Worm (Caenorhabditis elegans) whole organism, L4 larva: ENCODE measurements around the gene sod-4.

Experiments used
- F26F4.8 ChIP-seq: fragments of 200-800 bp; sonication (Bioruptor generic); conservative IDR thresholded peaks from 2 replicates; pipeline ENCODE4 v1.3.6; 2022; ENCODE audit warnings: missing genetic modification characterization, missing compliant biosample characterization
- F37D6.2 ChIP-seq: sonication (generic microtip); optimal IDR thresholded peaks from 2 replicates; lab custom pipeline; 2016; ENCODE audit warnings: mild to moderate bottlenecking, missing genetic modification characterization, missing compliant biosample characterization
- F44E2.7 ChIP-seq: fragments of 200-800 bp; sonication (Bioruptor generic); IDR thresholded peaks from 2 replicates; pipeline ENCODE4 v2.1.2; 2022; ENCODE audit warnings: missing genetic modification characterization, missing compliant biosample characterization
- F49E8.2 ChIP-seq: sonication (generic microtip); optimal IDR thresholded peaks from 2 replicates; lab custom pipeline; 2016; ENCODE audit warnings: missing compliant biosample characterization, mild to moderate bottlenecking, missing genetic modification characterization, borderline replicate concordance
- R02D3.7 ChIP-seq: fragments of 150-350 bp; sonication (generic microtip); optimal IDR thresholded peaks from 3 replicates; lab custom pipeline; 2014; ENCODE audit warnings: missing biosample characterization, missing genetic modification characterization
- T20F7.1 ChIP-seq: fragments of 200-800 bp; sonication (Bioruptor generic); optimal IDR thresholded peaks from 2 replicates; lab custom pipeline; 2018; ENCODE audit warnings: mild to moderate bottlenecking, missing genetic modification characterization, missing compliant biosample characterization
- Y5F2A.4 ChIP-seq: fragments of 200-800 bp; sonication (Bioruptor generic); optimal IDR thresholded peaks from 2 replicates; lab custom pipeline; 2018; ENCODE audit warnings: mild to moderate bottlenecking, missing genetic modification characterization, missing compliant biosample characterization
- ZK546.5 ChIP-seq, 2 experiments: sonication (generic microtip); optimal IDR thresholded peaks; 2 replicates each; lab custom pipeline; 2017; ENCODE audit warnings: missing biosample characterization in 2 of 2, missing genetic modification characterization in 2 of 2
- aha-1 ChIP-seq: fragments of 150-350 bp; peaks from one replicate; lab custom pipeline; 2014; ENCODE audit warnings: missing biosample characterization, missing genetic modification characterization
- ama-1 ChIP-seq: fragments of 150-350 bp; optimal IDR thresholded peaks from 2 replicates; lab custom pipeline; 2014; ENCODE audit warnings: inconsistent platforms, mixed read lengths
- ceh-28 ChIP-seq: fragments of 150-350 bp; optimal IDR thresholded peaks from 2 replicates; lab custom pipeline; 2014; ENCODE audit warnings: missing biosample characterization, missing genetic modification reagents, missing genetic modification characterization
- ceh-44 ChIP-seq: fragments of 200-800 bp; sonication (Bioruptor generic); IDR thresholded peaks from 2 replicates; pipeline ENCODE4 v1.3.6; 2022; ENCODE audit warnings: missing genetic modification reagents, missing genetic modification characterization, missing compliant biosample characterization
- ceh-82 ChIP-seq: sonication (generic microtip); optimal IDR thresholded peaks from 2 replicates; lab custom pipeline; 2017; ENCODE audit warnings: missing biosample characterization, missing genetic modification characterization
- cey-2 ChIP-seq: sonication (generic microtip); optimal IDR thresholded peaks from 3 replicates; lab custom pipeline; 2017; ENCODE audit warnings: missing genetic modification characterization, mild to moderate bottlenecking, missing compliant biosample characterization, antibody characterized with exemption, borderline replicate concordance; ENCODE audit not compliant: insufficient read depth
- daf-16 ChIP-seq, 3 experiments: sonication (generic microtip); optimal IDR thresholded peaks; 2 replicates each; lab custom pipeline; 2016 to 2017; ENCODE audit warnings: missing genetic modification characterization in 3 of 3, missing genetic modification reagents in 3 of 3, mild to moderate bottlenecking in 2 of 3, missing compliant biosample characterization in 2 of 3, missing biosample characterization in 1 of 3, moderate library complexity in 1 of 3
- daf-8 ChIP-seq: fragments of 200-800 bp; sonication (Bioruptor generic); IDR thresholded peaks from 2 replicates; pipeline ENCODE4 v1.3.6; 2022; ENCODE audit warnings: missing genetic modification characterization, missing compliant biosample characterization
- dmd-6 ChIP-seq: fragments of 200-800 bp; sonication (Bioruptor generic); IDR thresholded peaks from 2 replicates; pipeline ENCODE4 v1.3.6; 2022; ENCODE audit warnings: missing genetic modification reagents, missing genetic modification characterization, missing compliant biosample characterization
- dmd-8 ChIP-seq: fragments of 200-800 bp; sonication (Bioruptor generic); IDR thresholded peaks from 2 replicates; pipeline ENCODE4 v1.3.6; 2022; ENCODE audit warnings: missing genetic modification characterization, missing compliant biosample characterization
- duxl-1 ChIP-seq: sonication (generic microtip); optimal IDR thresholded peaks from 2 replicates; lab custom pipeline; 2016; ENCODE audit warnings: mild to moderate bottlenecking, missing genetic modification characterization, moderate library complexity, missing compliant biosample characterization; ENCODE audit not compliant: poor library complexity
- dve-1 ChIP-seq: sonication (generic microtip); optimal IDR thresholded peaks from 2 replicates; lab custom pipeline; 2017; ENCODE audit warnings: antibody characterized with exemption, mild to moderate bottlenecking, missing genetic modification characterization, missing compliant biosample characterization; ENCODE audit not compliant: insufficient read depth
- egl-27 ChIP-seq: sonication (generic microtip); optimal IDR thresholded peaks from 3 replicates; lab custom pipeline; 2017; ENCODE audit warnings: missing biosample characterization, missing genetic modification reagents, missing genetic modification characterization
- fkh-10 ChIP-seq: fragments of 150-350 bp; optimal IDR thresholded peaks from 2 replicates; lab custom pipeline; 2014; ENCODE audit warnings: missing biosample characterization, missing genetic modification reagents, missing genetic modification characterization
- gei-8 ChIP-seq: fragments of 200-800 bp; sonication (Bioruptor generic); optimal IDR thresholded peaks from 2 replicates; lab custom pipeline; 2018; ENCODE audit warnings: mild to moderate bottlenecking, missing genetic modification characterization, missing compliant biosample characterization
- hif-1 ChIP-seq, 2 experiments: sonication (generic microtip); optimal IDR thresholded peaks; 2 replicates each; lab custom pipeline; 2016 to 2017; ENCODE audit warnings: missing compliant biosample characterization in 2 of 2, missing genetic modification characterization in 2 of 2, missing genetic modification reagents in 2 of 2, missing genotype in 2 of 2, mild to moderate bottlenecking in 1 of 2
- jun-1 ChIP-seq: fragments of 150-350 bp; optimal IDR thresholded peaks from 2 replicates; lab custom pipeline; 2014; ENCODE audit warnings: missing biosample characterization, missing genetic modification reagents, missing genetic modification characterization
- lin-1 ChIP-seq: fragments of 200-800 bp; sonication (Bioruptor generic); IDR thresholded peaks from 2 replicates; pipeline ENCODE4 v1.3.6; 2022; ENCODE audit warnings: missing genetic modification reagents, missing genetic modification characterization, missing compliant biosample characterization
- lin-13 ChIP-seq: fragments of 150-350 bp; optimal IDR thresholded peaks from 2 replicates; lab custom pipeline; 2014; ENCODE audit warnings: missing biosample characterization, missing genetic modification reagents, missing genetic modification characterization
- lin-29 ChIP-seq: fragments of 200-800 bp; sonication (Bioruptor generic); IDR thresholded peaks from 2 replicates; pipeline ENCODE4 v1.3.6; 2022; ENCODE audit warnings: missing genetic modification reagents, missing genetic modification characterization, missing compliant biosample characterization
- lin-38 ChIP-seq: fragments of 200-800 bp; sonication (Bioruptor generic); IDR thresholded peaks from 2 replicates; pipeline ENCODE4 v1.3.6; 2022; ENCODE audit warnings: missing genetic modification reagents, missing genetic modification characterization, missing compliant biosample characterization
- madf-5 ChIP-seq, 2 experiments: fragments of 200-800 bp; sonication (Bioruptor generic); IDR thresholded peaks; 2 replicates each; pipeline ENCODE4 v1.3.6; 2022; ENCODE audit warnings: missing compliant biosample characterization in 2 of 2, missing genetic modification characterization in 2 of 2
- mdt-29 ChIP-seq: fragments of 200-800 bp; sonication (Bioruptor generic); IDR thresholded peaks from 2 replicates; pipeline ENCODE4 v1.3.6; 2022; ENCODE audit warnings: missing genetic modification reagents, missing genetic modification characterization, missing compliant biosample characterization
- mxl-2 ChIP-seq: fragments of 200-800 bp; sonication (Bioruptor generic); conservative IDR thresholded peaks from 2 replicates; pipeline ENCODE4 v1.3.6; 2022; ENCODE audit warnings: missing genetic modification reagents, missing genetic modification characterization, missing compliant biosample characterization
- mxl-3 ChIP-seq: fragments of 200-800 bp; sonication (Bioruptor generic); optimal IDR thresholded peaks from 2 replicates; lab custom pipeline; 2018; ENCODE audit warnings: mild to moderate bottlenecking, missing genetic modification characterization, missing compliant biosample characterization
- nhr-10 ChIP-seq: fragments of 150-350 bp; optimal IDR thresholded peaks from 2 replicates; lab custom pipeline; 2014; ENCODE audit warnings: missing biosample characterization, missing genetic modification characterization
- nhr-11 ChIP-seq: fragments of 150-350 bp; optimal IDR thresholded peaks from 2 replicates; lab custom pipeline; 2014; ENCODE audit warnings: missing biosample characterization, missing genetic modification characterization
- nhr-25 ChIP-seq: sonication (generic microtip); optimal IDR thresholded peaks from 2 replicates; lab custom pipeline; 2017; ENCODE audit warnings: missing genetic modification characterization, mild to moderate bottlenecking, missing compliant biosample characterization, antibody characterized with exemption, moderate library complexity, borderline replicate concordance; ENCODE audit not compliant: insufficient read depth
- nhr-48 ChIP-seq: sonication (generic microtip); optimal IDR thresholded peaks from 2 replicates; lab custom pipeline; 2016; ENCODE audit warnings: mild to moderate bottlenecking, missing genetic modification characterization, missing compliant biosample characterization
- nhr-6 ChIP-seq: fragments of 150-350 bp; optimal IDR thresholded peaks from 2 replicates; lab custom pipeline; 2014; ENCODE audit warnings: missing biosample characterization, missing genetic modification characterization
- php-3 ChIP-seq: fragments of 200-800 bp; sonication (Bioruptor generic); IDR thresholded peaks from 2 replicates; pipeline ENCODE4 v1.3.6; 2022; ENCODE audit warnings: missing genetic modification reagents, missing genetic modification characterization, missing compliant biosample characterization
- sdz-12 ChIP-seq: fragments of 200-800 bp; sonication (Bioruptor generic); optimal IDR thresholded peaks from 2 replicates; lab custom pipeline; 2018; ENCODE audit warnings: mild to moderate bottlenecking, missing genetic modification characterization, missing compliant biosample characterization
- skn-1 ChIP-seq: fragments of 150-350 bp; optimal IDR thresholded peaks from 2 replicates; lab custom pipeline; 2014; ENCODE audit warnings: missing biosample characterization, missing genetic modification characterization
- snpc-1.2 ChIP-seq: fragments of 200-800 bp; sonication (Bioruptor generic); IDR thresholded peaks from 2 replicates; pipeline ENCODE4 v1.3.6; 2022; ENCODE audit warnings: missing genetic modification reagents, missing genetic modification characterization, missing compliant biosample characterization
- spr-1 ChIP-seq: sonication (generic microtip); optimal IDR thresholded peaks from 2 replicates; lab custom pipeline; 2016; ENCODE audit warnings: mild to moderate bottlenecking, missing genetic modification characterization, missing compliant biosample characterization
- unc-39 ChIP-seq: sonication (generic microtip); optimal IDR thresholded peaks from 2 replicates; lab custom pipeline; 2017; ENCODE audit warnings: missing biosample characterization, missing genetic modification characterization
- unc-62 ChIP-seq, 3 experiments: fragments of 150-350 bp in 1 of 3; sonication (generic microtip); optimal IDR thresholded peaks in 2 of 3; peaks in 1 of 3; 1 replicate in 1 of 3; 2 replicates in 2 of 3; lab custom pipeline; 2014 to 2017; ENCODE audit warnings: missing biosample characterization in 3 of 3, missing genetic modification characterization in 3 of 3, missing genetic modification reagents in 3 of 3, missing genotype in 1 of 3
- vab-7 ChIP-seq: fragments of 200-800 bp; sonication (Bioruptor generic); IDR thresholded peaks from 2 replicates; pipeline ENCODE4 v1.3.6; 2022; ENCODE audit warnings: missing genetic modification reagents, missing genetic modification characterization, missing compliant biosample characterization
- zfp-2 ChIP-seq: sonication (generic microtip); optimal IDR thresholded peaks from 2 replicates; lab custom pipeline; 2016; ENCODE audit warnings: mild to moderate bottlenecking, missing genetic modification characterization, missing compliant biosample characterization
- zfp-3 ChIP-seq: fragments of 200-800 bp; sonication (Bioruptor generic); conservative IDR thresholded peaks from 2 replicates; pipeline ENCODE4 v1.3.6; 2022; ENCODE audit warnings: missing genetic modification reagents, missing genetic modification characterization, missing compliant biosample characterization
- zip-2 ChIP-seq: fragments of 150-350 bp; optimal IDR thresholded peaks from 2 replicates; lab custom pipeline; 2014; ENCODE audit warnings: missing biosample characterization, missing genetic modification characterization

The sod-4 gene

ce11 chrIII:9509764-9510370 lies 9.7 kb upstream of the sod-4 start:
- TF ChIP-seq nhr-25 (tag; lab: Kevin White, UChicago), result peak; percentile 9
- TF ChIP-seq ama-1 (lab: Kevin White, UChicago), result peak; percentile 92
- no peak for TF ChIP-seq ceh-44
- TF ChIP-seq zip-2 (tag; lab: Kevin White, UChicago), result no peak
- TF ChIP-seq aha-1 (tag; lab: Kevin White, UChicago), result peak; percentile 15
- peak; percentile 38 for TF ChIP-seq lin-13
- no peak for TF ChIP-seq unc-39 (tag; lab: Kevin White, UChicago)
- TF ChIP-seq mxl-3 (GFP tag; lab: Kevin White, UChicago), result no peak
- TF ChIP-seq Y5F2A.4 (GFP tag; lab: Kevin White, UChicago), result no peak
- no peak for TF ChIP-seq duxl-1 (tag; lab: Kevin White, UChicago)
- TF ChIP-seq gei-8, result no peak
- TF ChIP-seq mxl-2 (GFP tag; lab: Robert Waterston, UW), result no peak
- no peak for TF ChIP-seq lin-29 (GFP tag; lab: Robert Waterston, UW)
- peak; percentile 68 for TF ChIP-seq sdz-12 (GFP tag; lab: Kevin White, UChicago)
- no peak for TF ChIP-seq F44E2.7
- no peak for TF ChIP-seq ceh-28 (tag; lab: Kevin White, UChicago)
- peak; percentile 30 for TF ChIP-seq nhr-6 (tag; lab: Kevin White, UChicago)
- no peak for TF ChIP-seq ZK546.5 (tag; optimal IDR thresholded peaks at IDR 0.05; lab: Kevin White, UChicago)
- TF ChIP-seq lin-38 (GFP tag; lab: Robert Waterston, UW), result peak; percentile 57
- no peak for TF ChIP-seq daf-16 (GFP tag; optimal IDR thresholded peaks at IDR 0.05; lab: Kevin White, UChicago)
- no peak for TF ChIP-seq daf-16 (tag; optimal IDR thresholded peaks at IDR 0.05; lab: Kevin White, UChicago)
- no peak for TF ChIP-seq snpc-1.2 (GFP tag; lab: Robert Waterston, UW)
- TF ChIP-seq dmd-8 (GFP tag; lab: Robert Waterston, UW), result no peak
- 0 out of 2 replicates have a peak, but pooled peaks have one; percentile 6 for TF ChIP-seq dmd-6 (GFP tag; lab: Robert Waterston, UW)
- peak; percentile 36; the same call in 1 of the 2 replicates for TF ChIP-seq lin-1 (GFP tag; lab: Robert Waterston, UW)
- no peak for TF ChIP-seq nhr-10 (tag; lab: Kevin White, UChicago)
- no peak for TF ChIP-seq mdt-29 (GFP tag; lab: Robert Waterston, UW)
- TF ChIP-seq dve-1 (tag; lab: Kevin White, UChicago), result peak; percentile 6
- no peak for TF ChIP-seq nhr-48
- TF ChIP-seq cey-2 (tag; lab: Kevin White, UChicago), result no peak
- no peak for TF ChIP-seq fkh-10 (GFP tag; lab: Kevin White, UChicago)
- TF ChIP-seq R02D3.7 (tag; lab: Kevin White, UChicago), result no peak
- TF ChIP-seq php-3, result no peak
- no peak for TF ChIP-seq jun-1 (tag; lab: Kevin White, UChicago)
- no peak for TF ChIP-seq F26F4.8 (GFP tag; lab: Robert Waterston, UW)
- TF ChIP-seq nhr-11, result no peak
- no peak for TF ChIP-seq spr-1
- TF ChIP-seq skn-1 (tag; lab: Kevin White, UChicago), result no peak
- TF ChIP-seq hif-1 (tag; optimal IDR thresholded peaks at IDR 0.05; lab: Kevin White, UChicago), result no peak
- TF ChIP-seq daf-8 (GFP tag; lab: Robert Waterston, UW), result no peak
- 0 out of 4 replicates have a peak, but pooled peaks of 1 of the 2 experiments have one; percentile 17 for TF ChIP-seq madf-5 (GFP tag; IDR thresholded peaks at IDR 0.05; lab: Robert Waterston, UW)
- TF ChIP-seq zfp-2 (tag; lab: Kevin White, UChicago), result no peak
- TF ChIP-seq T20F7.1 (GFP tag; lab: Kevin White, UChicago), result peak; percentile 55
- TF ChIP-seq vab-7 (GFP tag; lab: Robert Waterston, UW), result no peak
- TF ChIP-seq egl-27 (tag; lab: Kevin White, UChicago), result no peak
- TF ChIP-seq F49E8.2 (tag; lab: Kevin White, UChicago), result no peak
- TF ChIP-seq F37D6.2 (tag; lab: Kevin White, UChicago), result no peak
- no peak for TF ChIP-seq ceh-82
- TF ChIP-seq unc-62 (GFP tag; optimal IDR thresholded peaks at IDR 0.05 in 1 of 2; lab: Kevin White, UChicago), result no peak
- TF ChIP-seq unc-62 (tag; optimal IDR thresholded peaks at IDR 0.05; lab: Kevin White, UChicago), result no peak
- TF ChIP-seq zfp-3 (GFP tag; lab: Robert Waterston, UW), result peak; percentile 65; the same call in 1 of the 2 replicates
